Worm (Caenorhabditis elegans): ENCODE results near the gene ZK643.2.

DNA sequence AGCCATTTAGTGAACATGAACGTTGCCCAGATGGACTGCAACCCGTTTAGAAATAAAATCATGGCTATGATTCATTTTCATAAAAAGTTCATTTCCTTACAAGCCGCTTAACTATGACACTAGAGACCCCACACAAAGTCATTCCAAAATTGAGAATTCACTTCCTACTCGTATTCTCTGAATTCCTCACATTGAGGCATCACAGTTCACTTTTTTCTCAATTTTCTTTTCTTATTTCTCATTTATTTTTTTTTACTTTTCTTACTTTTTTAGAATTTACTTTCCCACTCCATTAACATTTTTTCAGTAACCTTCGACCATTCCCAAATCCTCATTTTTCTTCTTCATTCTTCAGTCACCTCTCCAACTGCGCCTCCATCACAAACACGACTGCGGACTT, 12.0 kb upstream of the ZK643.2 start, which contains the start of gene dhrr-1:
- no peak for TF ChIP-seq W03F9.2 (tag; optimal IDR thresholded peaks at IDR 0.05)
- no peak for TF ChIP-seq him-1 (tag; optimal IDR thresholded peaks at IDR 0.05)
- no peak for TF ChIP-seq dao-5 (tag; optimal IDR thresholded peaks at IDR 0.05)

Data from whole organism, L4/young adult.